Worm (Caenorhabditis elegans) whole organism, L4 larva: Measurements from ENCODE around the gene col-165.

Experiments
- F37D6.2 ChIP-seq: sonication (generic microtip); optimal IDR thresholded peaks from 2 replicates; lab custom pipeline; 2016; ENCODE audit warnings: mild to moderate bottlenecking, missing genetic modification characterization, missing compliant biosample characterization
- F44E2.7 ChIP-seq: fragments of 200-800 bp; sonication (Bioruptor generic); IDR thresholded peaks from 2 replicates; pipeline ENCODE4 v2.1.2; 2022; ENCODE audit warnings: missing genetic modification characterization, missing compliant biosample characterization
- F49E8.2 ChIP-seq: sonication (generic microtip); optimal IDR thresholded peaks from 2 replicates; lab custom pipeline; 2016; ENCODE audit warnings: missing compliant biosample characterization, mild to moderate bottlenecking, missing genetic modification characterization, borderline replicate concordance
- T20F7.1 ChIP-seq: fragments of 200-800 bp; sonication (Bioruptor generic); optimal IDR thresholded peaks from 2 replicates; lab custom pipeline; 2018; ENCODE audit warnings: mild to moderate bottlenecking, missing genetic modification characterization, missing compliant biosample characterization
- aha-1 ChIP-seq: fragments of 150-350 bp; peaks from one replicate; lab custom pipeline; 2014; ENCODE audit warnings: missing biosample characterization, missing genetic modification characterization
- aly-2 ChIP-seq: sonication (generic microtip); optimal IDR thresholded peaks from 2 replicates; lab custom pipeline; 2018; ENCODE audit warnings: missing biosample characterization, missing genetic modification characterization
- arid-1 ChIP-seq: fragments of 200-800 bp; sonication (Bioruptor generic); conservative IDR thresholded peaks from 2 replicates; pipeline ENCODE4 v1.3.6; 2022; ENCODE audit warnings: missing genetic modification reagents, missing genetic modification characterization, missing compliant biosample characterization
- ceh-20 ChIP-seq: fragments of 200-800 bp; sonication (Bioruptor generic); IDR thresholded peaks from 2 replicates; pipeline ENCODE4 v1.3.6; 2022; ENCODE audit warnings: missing genetic modification reagents, missing genetic modification characterization, missing compliant biosample characterization
- ceh-28 ChIP-seq: fragments of 150-350 bp; optimal IDR thresholded peaks from 2 replicates; lab custom pipeline; 2014; ENCODE audit warnings: missing biosample characterization, missing genetic modification reagents, missing genetic modification characterization
- ceh-62 ChIP-seq: sonication (generic microtip); optimal IDR thresholded peaks from 2 replicates; lab custom pipeline; 2017; ENCODE audit warnings: missing biosample characterization, missing genetic modification characterization
- ctbp-1 ChIP-seq: fragments of 200-800 bp; sonication (Bioruptor generic); IDR thresholded peaks from 2 replicates; pipeline ENCODE4 v1.3.6; 2022; ENCODE audit warnings: missing genetic modification reagents, missing genetic modification characterization, missing compliant biosample characterization
- daf-19 ChIP-seq: fragments of 200-800 bp; sonication (Bioruptor generic); conservative IDR thresholded peaks from 2 replicates; pipeline ENCODE4 v1.3.6; 2022; ENCODE audit warnings: missing genetic modification characterization, missing compliant biosample characterization
- daf-8 ChIP-seq: fragments of 200-800 bp; sonication (Bioruptor generic); IDR thresholded peaks from 2 replicates; pipeline ENCODE4 v1.3.6; 2022; ENCODE audit warnings: missing genetic modification characterization, missing compliant biosample characterization
- dmd-8 ChIP-seq: fragments of 200-800 bp; sonication (Bioruptor generic); IDR thresholded peaks from 2 replicates; pipeline ENCODE4 v1.3.6; 2022; ENCODE audit warnings: missing genetic modification characterization, missing compliant biosample characterization
- dpl-1 ChIP-seq: fragments of 150-350 bp; optimal IDR thresholded peaks from 2 replicates; lab custom pipeline; 2014; ENCODE audit warnings: missing biosample characterization, missing genetic modification reagents, missing genetic modification characterization
- egl-27 ChIP-seq: sonication (generic microtip); optimal IDR thresholded peaks from 3 replicates; lab custom pipeline; 2017; ENCODE audit warnings: missing biosample characterization, missing genetic modification reagents, missing genetic modification characterization
- egl-43 ChIP-seq: fragments of 200-800 bp; sonication (Bioruptor generic); IDR thresholded peaks from 2 replicates; pipeline ENCODE4 v1.3.6; 2022; ENCODE audit warnings: missing genetic modification reagents, missing genetic modification characterization, missing compliant biosample characterization
- fos-1 ChIP-seq: fragments of 150-350 bp; optimal IDR thresholded peaks from 2 replicates; lab custom pipeline; 2014; ENCODE audit warnings: missing biosample characterization, missing genetic modification characterization
- hlh-11 ChIP-seq: fragments of 200-800 bp; sonication (Bioruptor generic); optimal IDR thresholded peaks from 2 replicates; lab custom pipeline; 2018; ENCODE audit warnings: mild to moderate bottlenecking, missing genetic modification characterization, missing compliant biosample characterization
- hlh-30 ChIP-seq: sonication (generic microtip); optimal IDR thresholded peaks from 2 replicates; lab custom pipeline; 2017; ENCODE audit warnings: antibody characterized with exemption, mild to moderate bottlenecking, missing genetic modification characterization, missing compliant biosample characterization; ENCODE audit not compliant: insufficient read depth
- hmg-1.1 ChIP-seq: fragments of 200-800 bp; sonication (Bioruptor generic); IDR thresholded peaks from 2 replicates; pipeline ENCODE4 v1.3.6; 2022; ENCODE audit warnings: missing genetic modification reagents, missing genetic modification characterization, missing compliant biosample characterization
- lim-7 ChIP-seq: fragments of 200-800 bp; sonication (Bioruptor generic); IDR thresholded peaks from 2 replicates; pipeline ENCODE4 v1.3.6; 2022; ENCODE audit warnings: missing genetic modification characterization, missing compliant biosample characterization
- lin-29 ChIP-seq: fragments of 200-800 bp; sonication (Bioruptor generic); IDR thresholded peaks from 2 replicates; pipeline ENCODE4 v1.3.6; 2022; ENCODE audit warnings: missing genetic modification reagents, missing genetic modification characterization, missing compliant biosample characterization
- lin-38 ChIP-seq: fragments of 200-800 bp; sonication (Bioruptor generic); IDR thresholded peaks from 2 replicates; pipeline ENCODE4 v1.3.6; 2022; ENCODE audit warnings: missing genetic modification reagents, missing genetic modification characterization, missing compliant biosample characterization
- lin-39 ChIP-seq: fragments of 150-350 bp; optimal IDR thresholded peaks from 2 replicates; lab custom pipeline; 2014; ENCODE audit warnings: missing biosample characterization, missing genetic modification reagents, missing genetic modification characterization
- lsy-2 ChIP-seq, 2 experiments: fragments of 150-350 bp in 1 of 2; sonication (generic microtip) in 1 of 2; optimal IDR thresholded peaks; 2 replicates each; lab custom pipeline; 2014 to 2017; ENCODE audit warnings: missing biosample characterization in 2 of 2, missing genetic modification characterization in 2 of 2
- madf-9 ChIP-seq: fragments of 200-800 bp; sonication (Bioruptor generic); conservative IDR thresholded peaks from 2 replicates; pipeline ENCODE4 v1.3.6; 2022; ENCODE audit warnings: missing genetic modification reagents, missing genetic modification characterization, missing compliant biosample characterization
- mdt-29 ChIP-seq: fragments of 200-800 bp; sonication (Bioruptor generic); IDR thresholded peaks from 2 replicates; pipeline ENCODE4 v1.3.6; 2022; ENCODE audit warnings: missing genetic modification reagents, missing genetic modification characterization, missing compliant biosample characterization
- mep-1 ChIP-seq: fragments of 150-350 bp; sonication (generic microtip); optimal IDR thresholded peaks from 3 replicates; lab custom pipeline; 2014; ENCODE audit warnings: missing biosample characterization, missing genetic modification characterization
- mxl-3 ChIP-seq: fragments of 200-800 bp; sonication (Bioruptor generic); optimal IDR thresholded peaks from 2 replicates; lab custom pipeline; 2018; ENCODE audit warnings: mild to moderate bottlenecking, missing genetic modification characterization, missing compliant biosample characterization
- nhr-10 ChIP-seq: fragments of 150-350 bp; optimal IDR thresholded peaks from 2 replicates; lab custom pipeline; 2014; ENCODE audit warnings: missing biosample characterization, missing genetic modification characterization
- nhr-111 ChIP-seq: fragments of 200-800 bp; sonication (Bioruptor generic); optimal IDR thresholded peaks from 2 replicates; lab custom pipeline; 2018; ENCODE audit warnings: mild to moderate bottlenecking, missing genetic modification characterization, missing compliant biosample characterization
- nhr-237 ChIP-seq: sonication (generic microtip); optimal IDR thresholded peaks from 2 replicates; lab custom pipeline; 2017; ENCODE audit warnings: missing biosample characterization, missing genetic modification characterization
- nhr-25 ChIP-seq: sonication (generic microtip); optimal IDR thresholded peaks from 2 replicates; lab custom pipeline; 2017; ENCODE audit warnings: missing genetic modification characterization, mild to moderate bottlenecking, missing compliant biosample characterization, antibody characterized with exemption, moderate library complexity, borderline replicate concordance; ENCODE audit not compliant: insufficient read depth
- nhr-28 ChIP-seq: fragments of 150-350 bp; optimal IDR thresholded peaks from 2 replicates; lab custom pipeline; 2014; ENCODE audit warnings: missing biosample characterization, missing genetic modification characterization
- nhr-42 ChIP-seq: fragments of 200-800 bp; sonication (Bioruptor generic); IDR thresholded peaks from 2 replicates; pipeline ENCODE4 v1.3.6; 2022; ENCODE audit warnings: missing genetic modification characterization, missing compliant biosample characterization
- nhr-48 ChIP-seq: sonication (generic microtip); optimal IDR thresholded peaks from 2 replicates; lab custom pipeline; 2016; ENCODE audit warnings: mild to moderate bottlenecking, missing genetic modification characterization, missing compliant biosample characterization
- nhr-6 ChIP-seq: fragments of 150-350 bp; optimal IDR thresholded peaks from 2 replicates; lab custom pipeline; 2014; ENCODE audit warnings: missing biosample characterization, missing genetic modification characterization
- nhr-77 ChIP-seq: fragments of 150-350 bp; optimal IDR thresholded peaks from 2 replicates; lab custom pipeline; 2014; ENCODE audit warnings: missing biosample characterization, missing genetic modification characterization
- php-3 ChIP-seq: fragments of 200-800 bp; sonication (Bioruptor generic); IDR thresholded peaks from 2 replicates; pipeline ENCODE4 v1.3.6; 2022; ENCODE audit warnings: missing genetic modification reagents, missing genetic modification characterization, missing compliant biosample characterization
- rbr-2 ChIP-seq: sonication (generic microtip); optimal IDR thresholded peaks from 2 replicates; lab custom pipeline; 2016; ENCODE audit warnings: missing genotype, missing genetic modification characterization, missing compliant biosample characterization
- sdz-12 ChIP-seq: fragments of 200-800 bp; sonication (Bioruptor generic); optimal IDR thresholded peaks from 2 replicates; lab custom pipeline; 2018; ENCODE audit warnings: mild to moderate bottlenecking, missing genetic modification characterization, missing compliant biosample characterization
- set-16 ChIP-seq: fragments of 200-800 bp; sonication (Bioruptor generic); IDR thresholded peaks from 2 replicates; pipeline ENCODE4 v1.3.6; 2022; ENCODE audit warnings: missing genetic modification reagents, missing genetic modification characterization, missing compliant biosample characterization
- skn-1 ChIP-seq: fragments of 150-350 bp; optimal IDR thresholded peaks from 2 replicates; lab custom pipeline; 2014; ENCODE audit warnings: missing biosample characterization, missing genetic modification characterization
- spr-1 ChIP-seq: sonication (generic microtip); optimal IDR thresholded peaks from 2 replicates; lab custom pipeline; 2016; ENCODE audit warnings: mild to moderate bottlenecking, missing genetic modification characterization, missing compliant biosample characterization
- spr-3 ChIP-seq: fragments of 200-800 bp; sonication (Bioruptor generic); optimal IDR thresholded peaks from 2 replicates; lab custom pipeline; 2018; ENCODE audit warnings: mild to moderate bottlenecking, missing genetic modification characterization, missing compliant biosample characterization
- tra-1 ChIP-seq: fragments of 200-800 bp; sonication (Bioruptor generic); IDR thresholded peaks from 2 replicates; pipeline ENCODE4 v1.3.6; 2022; ENCODE audit warnings: missing genetic modification reagents, missing genetic modification characterization, missing compliant biosample characterization
- unc-39 ChIP-seq: sonication (generic microtip); optimal IDR thresholded peaks from 2 replicates; lab custom pipeline; 2017; ENCODE audit warnings: missing biosample characterization, missing genetic modification characterization
- vab-7 ChIP-seq: fragments of 200-800 bp; sonication (Bioruptor generic); IDR thresholded peaks from 2 replicates; pipeline ENCODE4 v1.3.6; 2022; ENCODE audit warnings: missing genetic modification reagents, missing genetic modification characterization, missing compliant biosample characterization
- zag-1 ChIP-seq: fragments of 150-350 bp; optimal IDR thresholded peaks from 2 replicates; lab custom pipeline; 2014; ENCODE audit warnings: missing biosample characterization, missing genetic modification characterization
- zip-2 ChIP-seq: fragments of 150-350 bp; optimal IDR thresholded peaks from 2 replicates; lab custom pipeline; 2014; ENCODE audit warnings: missing biosample characterization, missing genetic modification characterization
- ztf-7 ChIP-seq: fragments of 150-350 bp; optimal IDR thresholded peaks from 2 replicates; lab custom pipeline; 2014; ENCODE audit warnings: missing biosample characterization, missing genetic modification characterization

The col-165 gene

ce11 chrX:4388834-4389409 is 35.5 kb downstream of the col-165 start, which contains the start of gene dpy-23 (continued):
- TF ChIP-seq daf-19 (GFP tag; lab: Robert Waterston, UW) (no peak), tra-1 (peak; percentile 86), egl-27 (tag; lab: Kevin White, UChicago) (no peak), ceh-20 (GFP tag; lab: Robert Waterston, UW) (peak; percentile 90), madf-9 (GFP tag; lab: Robert Waterston, UW) (peak; percentile 82), nhr-237 (tag; lab: Kevin White, UChicago) (no peak), nhr-77 (tag; lab: Kevin White, UChicago) (peak; percentile 89), hlh-11 (peak; percentile 98), set-16 (GFP tag; lab: Robert Waterston, UW) (peak; percentile 89), zip-2 (peak; percentile 38), hlh-30 (tag; lab: Kevin White, UChicago) (peak; percentile 97), aly-2 (tag; lab: Kevin White, UChicago) (no peak), F44E2.7 (no peak), dpl-1 (GFP tag; lab: Kevin White, UChicago) (peak; percentile 61), lim-7 (peak; percentile 63), lin-39 (tag; lab: Kevin White, UChicago) (no peak), lin-29 (GFP tag; lab: Robert Waterston, UW) (no peak), sdz-12 (no peak), mdt-29 (GFP tag; lab: Robert Waterston, UW) (0 out of 2 replicates have a peak, but pooled peaks have one; percentile 41), F37D6.2 (peak; percentile 84), ctbp-1 (GFP tag; lab: Robert Waterston, UW) (peak; percentile 94), aha-1 (tag; lab: Kevin White, UChicago) (peak; percentile 99), skn-1 (tag; lab: Kevin White, UChicago) (no peak), fos-1 (no peak), T20F7.1 (peak; percentile 75), spr-3 (GFP tag; lab: Kevin White, UChicago) (no peak), ztf-7 (tag; lab: Kevin White, UChicago) (peak; percentile 52), F49E8.2 (tag; lab: Kevin White, UChicago) (no peak), nhr-25 (peak; percentile 90), lin-38 (GFP tag; lab: Robert Waterston, UW) (peak; percentile 60), php-3 (GFP tag; lab: Robert Waterston, UW) (no peak), mep-1 (tag; lab: Kevin White, UChicago) (peak; percentile 97), dmd-8 (GFP tag; lab: Robert Waterston, UW) (no peak), nhr-28 (tag; lab: Kevin White, UChicago) (peak; percentile 93), nhr-42 (GFP tag; lab: Robert Waterston, UW) (peak; percentile 77; the same call in 1 of the 2 replicates), ceh-62 (no peak), spr-1 (tag; lab: Kevin White, UChicago) (peak; percentile 54), rbr-2 (tag; lab: Kevin White, UChicago) (peak; percentile 94), zag-1 (tag; lab: Kevin White, UChicago) (peak; percentile 77), mxl-3 (peak; percentile 82), daf-8 (GFP tag; lab: Robert Waterston, UW) (no peak), unc-39 (tag; lab: Kevin White, UChicago) (no peak), ceh-28 (tag; lab: Kevin White, UChicago) (no peak), vab-7 (GFP tag; lab: Robert Waterston, UW) (peak; percentile 53; the same call in 1 of the 2 replicates), arid-1 (peak; percentile 90), nhr-111 (no peak), nhr-48 (peak; percentile 88), lsy-2 (tag; optimal IDR thresholded peaks at IDR 0.05; lab: Kevin White, UChicago) (peak; percentile 80 to 89), hmg-1.1 (peak; percentile 93), egl-43 (peak; percentile 89), nhr-10 (tag; lab: Kevin White, UChicago) (peak; percentile 85), nhr-6 (tag; lab: Kevin White, UChicago) (peak; percentile 95)
